Worm (Caenorhabditis elegans) whole organism, late embryonic: ENCODE results near the gene nhr-45.

Source experiments
- C08G9.2 ChIP-seq: sonication (generic microtip); optimal IDR thresholded peaks from 2 replicates; lab custom pipeline; 2016; ENCODE audit warnings: mild to moderate bottlenecking, missing genetic modification characterization, moderate library complexity, missing compliant biosample characterization
- F13H6.1 ChIP-seq: sonication (generic microtip); optimal IDR thresholded peaks from 2 replicates; lab custom pipeline; 2016; ENCODE audit warnings: missing genetic modification characterization, missing compliant biosample characterization
- ama-1 ChIP-seq: fragments of 150-350 bp; optimal IDR thresholded peaks from 2 replicates; lab custom pipeline; 2014
- ceh-18 ChIP-seq: sonication (generic microtip); optimal IDR thresholded peaks from 2 replicates; lab custom pipeline; 2016; ENCODE audit warnings: missing genetic modification characterization, missing compliant biosample characterization
- dve-1 ChIP-seq: sonication (generic microtip); optimal IDR thresholded peaks from 2 replicates; lab custom pipeline; 2017; ENCODE audit warnings: antibody characterized with exemption, mild to moderate bottlenecking, missing genetic modification characterization, missing compliant biosample characterization
- elt-4 ChIP-seq: sonication (generic microtip); optimal IDR thresholded peaks from 2 replicates; lab custom pipeline; 2016; ENCODE audit warnings: missing genetic modification characterization, missing compliant biosample characterization
- ets-4 ChIP-seq: sonication (generic microtip); optimal IDR thresholded peaks from 2 replicates; lab custom pipeline; 2016; ENCODE audit warnings: missing genetic modification characterization, missing compliant biosample characterization
- fkh-10 ChIP-seq: fragments of 150-350 bp; optimal IDR thresholded peaks from 2 replicates; lab custom pipeline; 2014; ENCODE audit warnings: missing biosample characterization, missing genetic modification reagents, missing genetic modification characterization
- lin-11 ChIP-seq: fragments of 200-800 bp; sonication (Bioruptor generic); optimal IDR thresholded peaks from 2 replicates; lab custom pipeline; 2018; ENCODE audit warnings: mild to moderate bottlenecking, missing genetic modification characterization, missing compliant biosample characterization
- pag-3 ChIP-seq: sonication (generic microtip); optimal IDR thresholded peaks from 2 replicates; lab custom pipeline; 2016; ENCODE audit warnings: missing compliant biosample characterization, missing genetic modification characterization, borderline replicate concordance
- pqm-1 ChIP-seq: sonication (generic microtip); optimal IDR thresholded peaks from 2 replicates; lab custom pipeline; 2016; ENCODE audit warnings: missing genetic modification characterization, missing compliant biosample characterization
- sox-4 ChIP-seq: sonication (generic microtip); optimal IDR thresholded peaks from 2 replicates; lab custom pipeline; 2017; ENCODE audit warnings: mild to moderate bottlenecking, missing genetic modification characterization, inconsistent platforms, missing compliant biosample characterization
- unc-86 ChIP-seq: sonication (generic microtip); optimal IDR thresholded peaks from 2 replicates; lab custom pipeline; 2016; ENCODE audit warnings: missing genetic modification characterization, missing compliant biosample characterization

DNA sequence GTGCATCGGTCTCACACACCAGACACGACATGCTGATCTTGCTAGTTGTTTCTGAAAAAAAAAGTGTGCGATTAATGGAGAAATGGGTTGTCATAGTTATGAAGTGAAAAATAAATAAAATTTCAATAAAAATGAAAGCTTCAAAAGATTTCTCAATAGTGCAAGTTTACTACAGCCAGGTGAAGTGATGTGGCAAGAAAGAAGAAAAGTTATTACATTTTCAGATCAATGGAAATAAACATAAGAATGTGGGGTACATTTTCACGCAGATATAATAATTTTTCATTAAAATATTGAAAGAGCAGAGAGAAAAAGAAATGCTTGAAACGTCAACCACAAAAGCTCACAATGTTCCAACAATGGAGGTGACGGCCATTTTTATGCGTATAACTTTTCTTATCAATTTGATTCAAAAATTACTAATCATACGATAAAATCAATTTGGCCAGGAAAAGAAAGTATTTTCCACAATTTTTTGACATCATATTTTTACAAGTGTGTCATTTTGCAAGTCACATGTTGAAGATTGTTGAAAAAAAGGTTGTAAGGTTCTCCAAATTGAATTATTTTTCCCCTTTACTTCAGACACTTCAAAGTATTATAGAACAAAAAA is at the start of gene nhr-45:
- TF ChIP-seq pqm-1 (tag; lab: Kevin White, UChicago), result no peak
- TF ChIP-seq unc-86, result no peak
- no peak for TF ChIP-seq ama-1 (lab: Kevin White, UChicago)
- TF ChIP-seq fkh-10 (GFP tag; lab: Kevin White, UChicago), result no peak
- TF ChIP-seq dve-1, result no peak
- TF ChIP-seq ets-4 (tag; lab: Kevin White, UChicago), result no peak
- no peak for TF ChIP-seq pag-3 (tag; lab: Kevin White, UChicago)
- no peak for TF ChIP-seq ceh-18 (tag; lab: Kevin White, UChicago)
- no peak for TF ChIP-seq C08G9.2 (tag; lab: Kevin White, UChicago)
- TF ChIP-seq elt-4 (tag; lab: Kevin White, UChicago), result no peak
- no peak for TF ChIP-seq F13H6.1
- TF ChIP-seq lin-11 (tag; lab: Kevin White, UChicago), result no peak
- no peak for TF ChIP-seq sox-4 (tag; lab: Kevin White, UChicago)
